Fruit fly (Drosophila melanogaster): Measurements from ENCODE around the gene Nepl8.

- no peak for TF ChIP-seq CG8478 (optimal IDR thresholded peaks at IDR 0.05)
- TF ChIP-seq CTCF (optimal IDR thresholded peaks at IDR 0.05), result no peak
Measured at dm6 chr2L:16445034-16445433, 42.9 kb upstream of the Nepl8 start, which contains the start of gene Idgf1.

Data from S2 (cell line).